Worm (Caenorhabditis elegans) whole organism, late embryonic: ENCODE measurements around the gene F40A3.3.

Experiments used
- K02D7.2 ChIP-seq: sonication (generic microtip); optimal IDR thresholded peaks from 2 replicates; lab custom pipeline; 2017; ENCODE audit warnings: mild to moderate bottlenecking, missing genetic modification characterization, missing compliant biosample characterization
- ceh-30 ChIP-seq: fragments of 150-350 bp; optimal IDR thresholded peaks from 2 replicates; lab custom pipeline; 2014; ENCODE audit warnings: missing biosample characterization, missing genetic modification characterization
- ceh-9 ChIP-seq: sonication (generic microtip); optimal IDR thresholded peaks from 2 replicates; lab custom pipeline; 2016; ENCODE audit warnings: mild to moderate bottlenecking, missing genetic modification characterization, inconsistent platforms, missing compliant biosample characterization
- che-1 ChIP-seq: sonication (generic microtip); optimal IDR thresholded peaks from 2 replicates; lab custom pipeline; 2016; ENCODE audit warnings: mild to moderate bottlenecking, missing genetic modification characterization, missing compliant biosample characterization
- fkh-10 ChIP-seq: fragments of 150-350 bp; optimal IDR thresholded peaks from 2 replicates; lab custom pipeline; 2014; ENCODE audit warnings: missing biosample characterization, missing genetic modification reagents, missing genetic modification characterization
- lim-6 ChIP-seq: sonication (generic microtip); optimal IDR thresholded peaks from 2 replicates; lab custom pipeline; 2016; ENCODE audit warnings: missing genetic modification characterization, missing compliant biosample characterization
- nhr-232 ChIP-seq: sonication (generic microtip); optimal IDR thresholded peaks from 2 replicates; lab custom pipeline; 2016; ENCODE audit warnings: missing genetic modification characterization, missing compliant biosample characterization
- sox-2 ChIP-seq: fragments of 200-800 bp; sonication (Bioruptor generic); IDR thresholded peaks from 2 replicates; pipeline ENCODE4 v1.3.6; 2022; ENCODE audit warnings: missing genetic modification reagents, missing genetic modification characterization, missing compliant biosample characterization
- sox-4 ChIP-seq: sonication (generic microtip); optimal IDR thresholded peaks from 2 replicates; lab custom pipeline; 2017; ENCODE audit warnings: mild to moderate bottlenecking, missing genetic modification characterization, inconsistent platforms, missing compliant biosample characterization
- ttx-3 ChIP-seq: sonication (generic microtip); optimal IDR thresholded peaks from 2 replicates; lab custom pipeline; 2016; ENCODE audit warnings: missing genetic modification reagents, missing genetic modification characterization, missing compliant biosample characterization
- unc-55 ChIP-seq: sonication (generic microtip); optimal IDR thresholded peaks from 2 replicates; lab custom pipeline; 2017; ENCODE audit warnings: missing biosample characterization, missing genetic modification reagents, missing genetic modification characterization

DNA sequence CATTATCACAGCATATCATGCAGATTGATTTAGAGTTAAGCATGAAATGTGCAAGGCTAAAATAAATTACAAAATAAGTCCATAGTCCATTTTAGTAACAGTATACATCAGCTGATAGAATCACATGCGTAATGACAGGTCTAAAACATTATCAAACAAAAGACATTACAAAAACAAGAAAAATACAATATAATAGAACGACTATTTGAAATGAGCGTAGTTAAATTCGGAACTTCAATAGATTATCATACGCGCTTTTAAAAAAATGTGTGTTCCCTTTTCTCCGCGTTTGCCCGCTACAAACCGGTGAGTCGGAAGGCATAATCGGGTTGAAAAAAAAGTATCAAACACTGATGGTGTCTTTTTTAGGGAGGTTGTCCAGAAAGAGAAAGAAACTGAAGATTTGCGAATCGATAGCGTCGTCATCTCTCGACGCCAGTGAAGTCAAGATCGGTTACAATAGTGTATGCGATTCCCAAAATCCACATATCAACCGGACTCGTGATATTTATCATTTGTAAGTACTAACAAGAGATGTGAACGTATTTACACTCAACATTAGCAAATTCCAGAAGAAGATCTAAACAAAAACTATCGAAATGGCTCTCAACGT, 21.8 kb upstream of the F40A3.3 start, which contains the start of gene C37C3.2:
- no peak for TF ChIP-seq ceh-9 (tag; lab: Kevin White, UChicago)
- TF ChIP-seq nhr-232 (tag; lab: Kevin White, UChicago) = no peak
- no peak for TF ChIP-seq unc-55
- no peak for TF ChIP-seq sox-4
- no peak for TF ChIP-seq sox-2 (GFP tag; lab: Robert Waterston, UW)
- no peak for TF ChIP-seq ceh-30 (tag; lab: Kevin White, UChicago)
- TF ChIP-seq fkh-10 (GFP tag; lab: Kevin White, UChicago) = no peak
- no peak for TF ChIP-seq lim-6 (tag; lab: Kevin White, UChicago)
- no peak for TF ChIP-seq K02D7.2 (tag; lab: Kevin White, UChicago)
- no peak for TF ChIP-seq ttx-3
- TF ChIP-seq che-1 (tag; lab: Kevin White, UChicago) = no peak
